Fruit fly (Drosophila melanogaster) whole organism, prepupa: ENCODE data around the gene Sfp78E.

Source experiments
- Blimp-1 ChIP-seq: fragments of 200-800 bp; sonication (Bioruptor generic); optimal IDR thresholded peaks from 3 replicates; lab custom pipeline; 2017; ENCODE audit warnings: missing biosample characterization, missing genetic modification characterization, mild to moderate bottlenecking, moderate library complexity, missing genetic modification reagents
- CG4318 ChIP-seq: fragments of 200-800 bp; sonication (Bioruptor generic); optimal IDR thresholded peaks from 3 replicates; lab custom pipeline; 2017; ENCODE audit warnings: missing biosample characterization, mild to moderate bottlenecking, missing genetic modification characterization
- CG8319 ChIP-seq: fragments of 200-800 bp; sonication (Bioruptor generic); optimal IDR thresholded peaks from 3 replicates; lab custom pipeline; 2016; ENCODE audit warnings: missing biosample characterization, missing genetic modification characterization
- Ets21C ChIP-seq: fragments of 200-800 bp; sonication (Bioruptor generic); optimal IDR thresholded peaks from 3 replicates; lab custom pipeline; 2016; ENCODE audit warnings: missing biosample characterization, missing genetic modification characterization
- Sox15 ChIP-seq: fragments of 200-800 bp; sonication (Bioruptor generic); optimal IDR thresholded peaks from 3 replicates; lab custom pipeline; 2016; ENCODE audit warnings: missing biosample characterization, missing genetic modification characterization

DNA sequence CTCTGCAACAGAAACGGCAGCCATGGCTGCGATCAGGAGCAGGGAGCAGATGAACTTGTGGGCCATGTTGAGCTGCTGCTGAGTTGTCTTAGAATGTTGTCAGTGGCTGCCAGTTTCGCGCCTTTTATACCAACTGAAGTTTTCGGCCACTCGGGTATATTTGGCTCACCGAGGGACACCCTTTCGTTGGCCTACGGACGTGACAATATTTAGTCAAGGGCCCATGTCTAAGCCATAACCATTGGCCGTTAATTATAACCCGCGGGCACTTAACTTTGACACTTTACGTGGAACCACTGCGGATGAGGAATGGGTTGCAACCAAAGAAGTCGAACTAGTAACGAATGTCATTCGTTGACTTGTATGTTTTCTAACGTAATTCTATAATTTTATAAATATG lies 49.5 kb upstream of the Sfp78E start, which contains the start of gene CG14568:
- TF ChIP-seq CG4318 (GFP tag; lab: Kevin White, UChicago) (no peak), Ets21C (GFP tag; lab: Kevin White, UChicago) (no peak), Sox15 (GFP tag; lab: Kevin White, UChicago) (no peak), CG8319 (no peak), Blimp-1 (no peak)
